Worm (Caenorhabditis elegans) whole organism, L1 larva: Measurements from ENCODE around the gene K07F5.16.

Experiments used
- nhr-76 ChIP-seq: sonication (generic microtip); optimal IDR thresholded peaks from 2 replicates; lab custom pipeline; 2017; ENCODE audit warnings: missing biosample characterization, missing genetic modification characterization
- nhr-77 ChIP-seq: fragments of 150-350 bp; optimal IDR thresholded peaks from 2 replicates; lab custom pipeline; 2014; ENCODE audit warnings: missing biosample characterization, missing genetic modification characterization
- tbx-2 ChIP-seq: sonication (generic microtip); optimal IDR thresholded peaks from 2 replicates; lab custom pipeline; 2016; ENCODE audit warnings: missing genetic modification characterization, missing compliant biosample characterization
- unc-98 ChIP-seq: fragments of 200-800 bp; sonication (Bioruptor generic); IDR thresholded peaks from 2 replicates; pipeline ENCODE4 v1.3.6; 2022; ENCODE audit warnings: missing genetic modification characterization, missing compliant biosample characterization

- TF ChIP-seq tbx-2 (tag; lab: Kevin White, UChicago) = no peak
- TF ChIP-seq unc-98 (GFP tag; lab: Robert Waterston, UW) = no peak
- TF ChIP-seq nhr-76 = no peak
- no peak for TF ChIP-seq nhr-77 (tag; lab: Kevin White, UChicago)
Measured at ce11 chrIV:9855712-9856111, 8.2 kb upstream of the K07F5.16 start, which contains the start of gene K07F5.12.
